Worm (Caenorhabditis elegans) whole organism, L4/young adult: Measurements from ENCODE around the gene C34F6.12.

Experiments used
- W03F9.2 ChIP-seq: fragments of 150-350 bp; optimal IDR thresholded peaks from 2 replicates; lab custom pipeline; 2014; ENCODE audit warnings: missing biosample characterization, missing genetic modification characterization
- dao-5 ChIP-seq: sonication (generic microtip); optimal IDR thresholded peaks from 2 replicates; lab custom pipeline; 2016; ENCODE audit warnings: missing genotype, missing genetic modification characterization, moderate library complexity, missing compliant biosample characterization
- him-1 ChIP-seq: sonication (generic microtip); optimal IDR thresholded peaks from 2 replicates; lab custom pipeline; 2016; ENCODE audit warnings: missing genotype, missing genetic modification reagents, missing genetic modification characterization, missing compliant biosample characterization

C34F6.12 gene

DNA sequence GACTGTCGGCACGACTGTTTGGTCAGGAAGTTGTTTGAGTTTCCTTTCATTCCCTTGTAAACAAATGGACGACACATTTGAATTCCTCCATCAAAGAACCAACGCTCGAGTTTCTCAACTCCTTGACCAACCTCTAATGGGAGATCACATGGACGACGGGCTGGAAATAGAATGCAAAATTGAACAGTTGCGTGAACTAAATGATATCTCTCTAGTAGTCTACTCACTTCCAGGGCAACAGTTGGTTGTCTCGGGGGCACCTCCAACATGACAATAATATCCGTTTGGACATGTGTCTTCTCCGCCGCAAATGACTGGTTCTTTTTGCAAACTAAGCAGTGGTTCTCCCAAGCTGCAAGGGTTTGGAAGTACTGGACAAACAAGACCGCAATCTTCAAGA lies 32.8 kb downstream of the C34F6.12 start:
- TF ChIP-seq dao-5 (tag; lab: Kevin White, UChicago) (no peak), him-1 (tag; lab: Kevin White, UChicago) (no peak)

DNA sequence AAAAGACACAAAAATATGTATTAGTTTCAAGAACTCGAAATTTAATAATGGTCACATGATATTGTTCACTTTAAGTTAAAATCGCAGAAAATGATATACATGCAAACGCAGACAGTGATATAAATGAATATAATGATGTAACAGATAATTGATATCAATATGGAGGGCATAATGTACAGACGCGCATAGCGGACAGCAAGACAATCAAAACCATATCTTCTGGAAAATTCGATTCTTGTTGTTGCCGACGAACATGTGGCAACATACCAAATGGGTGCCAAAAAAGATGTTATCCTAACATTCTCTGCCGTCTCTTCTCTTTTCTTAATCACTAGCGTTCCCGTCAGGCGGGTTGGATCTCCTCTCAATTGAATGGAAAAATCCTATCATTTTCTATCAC lies 36.1 kb downstream of the C34F6.12 start:
- TF ChIP-seq W03F9.2 (tag; lab: Kevin White, UChicago), result no peak
- TF ChIP-seq dao-5 (tag; lab: Kevin White, UChicago), result no peak
- no peak for TF ChIP-seq him-1 (tag; lab: Kevin White, UChicago)

DNA sequence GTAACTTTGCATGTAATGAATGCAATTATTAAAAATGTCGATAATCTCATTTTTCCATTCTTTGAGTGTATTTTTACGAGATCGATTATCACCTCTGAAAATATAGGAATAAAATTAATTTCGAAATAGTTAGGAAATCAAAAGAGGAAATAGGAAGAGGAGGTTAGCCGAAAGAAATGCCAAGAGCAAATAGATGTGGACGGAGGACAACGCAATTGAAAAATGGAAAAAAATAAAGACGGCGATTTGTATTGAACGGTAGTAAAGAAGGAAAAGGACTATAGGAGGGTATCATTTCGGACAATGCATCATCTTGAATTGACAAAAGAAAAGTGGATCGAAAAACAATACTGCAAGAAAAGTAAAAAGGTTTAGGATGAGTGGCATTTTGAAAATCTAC lies 37.0 kb downstream of the C34F6.12 start, which contains the start of gene F13D2.1:
F13D2.1 (minus strand) TSS at position 101 of the 400 bp plus-strand sequence.
- TF ChIP-seq dao-5 (tag; lab: Kevin White, UChicago) (no peak), W03F9.2 (tag; lab: Kevin White, UChicago) (no peak), him-1 (tag; lab: Kevin White, UChicago) (no peak)

DNA sequence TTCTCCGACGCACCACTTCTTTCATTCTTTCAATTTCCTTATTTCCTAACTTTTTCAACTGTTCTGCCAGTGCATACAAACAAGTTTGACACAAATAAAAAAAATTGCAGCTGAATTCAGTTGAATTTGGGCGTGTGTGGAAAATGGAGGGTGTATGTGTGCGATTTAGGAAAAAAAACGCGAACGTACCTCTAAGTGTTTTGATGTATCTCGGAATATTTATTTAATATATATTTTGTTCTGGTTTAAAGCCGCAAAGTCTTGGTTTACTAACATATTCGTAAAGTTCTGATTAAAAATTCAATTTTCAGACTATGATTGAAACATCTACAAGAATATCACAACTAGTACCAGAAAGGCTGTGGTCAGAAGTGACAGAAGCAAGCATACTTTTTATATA lies 41.0 kb downstream of the C34F6.12 start, which contains the start of gene gnrr-7:
gnrr-7 (plus strand) TSS at position 301 of the 400 bp plus-strand sequence.
- no peak for TF ChIP-seq W03F9.2 (tag; lab: Kevin White, UChicago)
- TF ChIP-seq him-1 (tag; lab: Kevin White, UChicago), result no peak
- no peak for TF ChIP-seq dao-5 (tag; lab: Kevin White, UChicago)

ce11 chrX:11178599-11178998 lies 47.9 kb downstream of the C34F6.12 start, which contains the start of gene gnrr-6:
TSS of gene gnrr-6 (plus strand) at chrX:11178899.
- no peak for TF ChIP-seq him-1 (tag; lab: Kevin White, UChicago)
- TF ChIP-seq W03F9.2 (tag; lab: Kevin White, UChicago), result no peak
- no peak for TF ChIP-seq dao-5 (tag; lab: Kevin White, UChicago)
